Worm (Caenorhabditis elegans) whole organism, young adult: ENCODE results near the gene ceh-48.

Experiments
- B0019.2 ChIP-seq: fragments of 200-800 bp; sonication (Bioruptor generic); conservative IDR thresholded peaks from 2 replicates; pipeline ENCODE4 v1.3.6; 2022; ENCODE audit warnings: missing genetic modification reagents, missing genetic modification characterization, missing compliant biosample characterization
- C06A6.2 ChIP-seq: fragments of 200-800 bp; sonication (Bioruptor generic); conservative IDR thresholded peaks from 2 replicates; pipeline ENCODE4 v1.3.6; 2022; ENCODE audit warnings: missing genetic modification characterization, missing compliant biosample characterization
- F33H1.4 ChIP-seq: fragments of 200-800 bp; sonication (Bioruptor generic); IDR thresholded peaks from 2 replicates; pipeline ENCODE4 v1.3.6; 2022; ENCODE audit warnings: missing genetic modification reagents, missing genetic modification characterization, missing compliant biosample characterization
- F37B4.10 ChIP-seq: fragments of 200-800 bp; sonication (Bioruptor generic); IDR thresholded peaks from 2 replicates; pipeline ENCODE4 v1.3.6; 2022; ENCODE audit warnings: missing genetic modification characterization, missing compliant biosample characterization
- F39B2.1 ChIP-seq: fragments of 200-800 bp; sonication (Bioruptor generic); IDR thresholded peaks from 2 replicates; pipeline ENCODE4 v1.3.6; 2022; ENCODE audit warnings: missing genetic modification reagents, missing genetic modification characterization, missing compliant biosample characterization
- F55B11.4 ChIP-seq: sonication (generic microtip); optimal IDR thresholded peaks from 2 replicates; lab custom pipeline; 2016; ENCODE audit warnings: missing compliant biosample characterization, missing genetic modification characterization, borderline replicate concordance; ENCODE audit not compliant: insufficient read depth
- F57A8.1 ChIP-seq: fragments of 200-800 bp; sonication (Bioruptor generic); optimal IDR thresholded peaks from 2 replicates; lab custom pipeline; 2018; ENCODE audit warnings: mild to moderate bottlenecking, missing genetic modification characterization, moderate library complexity, missing compliant biosample characterization
- F57C9.4 ChIP-seq: sonication (generic microtip); optimal IDR thresholded peaks from 2 replicates; lab custom pipeline; 2017; ENCODE audit warnings: mild to moderate bottlenecking, missing genetic modification characterization, missing compliant biosample characterization
- K12H6.12 ChIP-seq: fragments of 200-800 bp; sonication (Bioruptor generic); optimal IDR thresholded peaks from 2 replicates; lab custom pipeline; 2018; ENCODE audit warnings: mild to moderate bottlenecking, missing genetic modification characterization, missing compliant biosample characterization
- T07F8.4 ChIP-seq: sonication (generic microtip); optimal IDR thresholded peaks from 2 replicates; lab custom pipeline; 2016; ENCODE audit warnings: mild to moderate bottlenecking, missing genetic modification characterization, moderate library complexity, missing compliant biosample characterization
- Y53F4B.3 ChIP-seq: fragments of 200-800 bp; sonication (Bioruptor generic); IDR thresholded peaks from 2 replicates; pipeline ENCODE4 v1.3.6; 2022; ENCODE audit warnings: missing genetic modification reagents, missing genetic modification characterization, missing compliant biosample characterization
- akir-1 ChIP-seq: fragments of 200-800 bp; sonication (Bioruptor generic); optimal IDR thresholded peaks from 2 replicates; lab custom pipeline; 2018; ENCODE audit warnings: mild to moderate bottlenecking, missing genetic modification characterization, moderate library complexity, missing compliant biosample characterization
- athp-1 ChIP-seq: sonication (generic microtip); optimal IDR thresholded peaks from 2 replicates; lab custom pipeline; 2017; ENCODE audit warnings: mild to moderate bottlenecking, missing genetic modification characterization, missing compliant biosample characterization
- attf-3 ChIP-seq: fragments of 200-800 bp; sonication (Bioruptor generic); conservative IDR thresholded peaks from 2 replicates; pipeline ENCODE4 v1.3.6; 2022; ENCODE audit warnings: missing genetic modification reagents, missing genetic modification characterization, missing compliant biosample characterization
- attf-6 ChIP-seq: fragments of 200-800 bp; sonication (Bioruptor generic); IDR thresholded peaks from 2 replicates; pipeline ENCODE4 v1.3.6; 2022; ENCODE audit warnings: missing genetic modification reagents, missing genetic modification characterization, missing compliant biosample characterization
- cebp-2 ChIP-seq: fragments of 200-800 bp; sonication (Bioruptor generic); IDR thresholded peaks from 2 replicates; pipeline ENCODE4 v1.3.6; 2022; ENCODE audit warnings: missing genetic modification characterization, missing compliant biosample characterization
- ceh-100 ChIP-seq: fragments of 200-800 bp; sonication (Bioruptor generic); IDR thresholded peaks from 2 replicates; pipeline ENCODE4 v1.3.6; 2022; ENCODE audit warnings: missing genetic modification reagents, missing genetic modification characterization, missing compliant biosample characterization
- ceh-58 ChIP-seq: fragments of 200-800 bp; sonication (Bioruptor generic); IDR thresholded peaks from 2 replicates; pipeline ENCODE4 v1.3.6; 2022; ENCODE audit warnings: missing genetic modification characterization, missing compliant biosample characterization
- ceh-79 ChIP-seq: sonication (generic microtip); optimal IDR thresholded peaks from 2 replicates; lab custom pipeline; 2017; ENCODE audit warnings: mild to moderate bottlenecking, missing genetic modification characterization, missing compliant biosample characterization
- ceh-91 ChIP-seq: fragments of 200-800 bp; sonication (Bioruptor generic); IDR thresholded peaks from 2 replicates; pipeline ENCODE4 v1.3.6; 2022; ENCODE audit warnings: missing genetic modification reagents, missing genetic modification characterization, missing compliant biosample characterization
- dpl-1 ChIP-seq: fragments of 150-350 bp; optimal IDR thresholded peaks from 2 replicates; lab custom pipeline; 2014; ENCODE audit warnings: missing biosample characterization, missing genetic modification reagents, missing genetic modification characterization
- ekl-4 ChIP-seq: fragments of 200-800 bp; sonication (Bioruptor generic); IDR thresholded peaks from 2 replicates; pipeline ENCODE4 v1.3.6; 2022; ENCODE audit warnings: missing genetic modification reagents, missing genetic modification characterization, missing compliant biosample characterization
- hmg-20 ChIP-seq: fragments of 200-800 bp; sonication (Bioruptor generic); IDR thresholded peaks from 2 replicates; pipeline ENCODE4 v1.3.6; 2022; ENCODE audit warnings: missing genetic modification reagents, missing genetic modification characterization, missing compliant biosample characterization
- hrde-1 ChIP-seq: sonication (generic microtip); optimal IDR thresholded peaks from 2 replicates; lab custom pipeline; 2016; ENCODE audit warnings: missing genetic modification characterization, mild to moderate bottlenecking, missing compliant biosample characterization, moderate library complexity, missing genotype, missing genetic modification reagents, borderline replicate concordance
- hsf-1 ChIP-seq: fragments of 200-800 bp; sonication (Bioruptor generic); IDR thresholded peaks from 2 replicates; pipeline ENCODE4 v1.3.6; 2022; ENCODE audit warnings: missing genetic modification reagents, missing genetic modification characterization, missing compliant biosample characterization
- lag-1 ChIP-seq: fragments of 200-800 bp; sonication (Bioruptor generic); IDR thresholded peaks from 2 replicates; pipeline ENCODE4 v1.3.6; 2022; ENCODE audit warnings: missing genetic modification reagents, missing genetic modification characterization, missing compliant biosample characterization
- let-607 ChIP-seq, 2 experiments: fragments of 200-800 bp in 1 of 2; sonication (Bioruptor generic) in 1 of 2; sonication (generic microtip) in 1 of 2; optimal IDR thresholded peaks; 2 replicates each; lab custom pipeline; 2016 to 2018; ENCODE audit warnings: mild to moderate bottlenecking in 2 of 2, missing compliant biosample characterization in 2 of 2, missing genetic modification characterization in 2 of 2, moderate library complexity in 2 of 2, missing genotype in 1 of 2
- lin-40 ChIP-seq: sonication (generic microtip); optimal IDR thresholded peaks from 2 replicates; lab custom pipeline; 2016; ENCODE audit warnings: missing genetic modification characterization, mild to moderate bottlenecking, missing compliant biosample characterization, missing genotype, missing genetic modification reagents
- madf-10 ChIP-seq: sonication (generic microtip); optimal IDR thresholded peaks from 2 replicates; lab custom pipeline; 2016; ENCODE audit warnings: mild to moderate bottlenecking, missing genetic modification characterization, missing compliant biosample characterization
- mel-28 ChIP-seq: sonication (generic microtip); optimal IDR thresholded peaks from 2 replicates; lab custom pipeline; 2016; ENCODE audit warnings: borderline replicate concordance, mild to moderate bottlenecking, missing genetic modification characterization, missing compliant biosample characterization
- nfya-1 ChIP-seq: sonication (generic microtip); optimal IDR thresholded peaks from 2 replicates; lab custom pipeline; 2017; ENCODE audit warnings: antibody characterized with exemption, missing compliant biosample characterization, missing genetic modification characterization, borderline replicate concordance; ENCODE audit not compliant: insufficient read depth
- nhr-120 ChIP-seq: fragments of 200-800 bp; sonication (Bioruptor generic); IDR thresholded peaks from 2 replicates; pipeline ENCODE4 v1.3.6; 2022; ENCODE audit warnings: missing genetic modification characterization, missing compliant biosample characterization
- nhr-27 ChIP-seq: fragments of 200-800 bp; sonication (Bioruptor generic); optimal IDR thresholded peaks from 2 replicates; lab custom pipeline; 2018; ENCODE audit warnings: mild to moderate bottlenecking, missing genetic modification characterization, moderate library complexity, missing compliant biosample characterization
- nhr-90 ChIP-seq: sonication (generic microtip); optimal IDR thresholded peaks from 2 replicates; lab custom pipeline; 2016; ENCODE audit warnings: missing genotype, mild to moderate bottlenecking, missing genetic modification characterization, missing compliant biosample characterization
- pha-4 ChIP-seq: fragments of 150-350 bp; sonication (generic microtip); optimal IDR thresholded peaks from 2 replicates; lab custom pipeline; 2014; ENCODE audit warnings: missing biosample characterization, missing genetic modification reagents, missing genetic modification characterization
- rec-8 ChIP-seq, 2 experiments: sonication (generic microtip); optimal IDR thresholded peaks; 2 replicates each; lab custom pipeline; 2016; ENCODE audit warnings: mild to moderate bottlenecking in 2 of 2, missing genetic modification characterization in 2 of 2, missing genetic modification reagents in 2 of 2, missing genotype in 2 of 2, missing biosample characterization in 1 of 2, missing compliant biosample characterization in 1 of 2, moderate library complexity in 1 of 2
- repo-1 ChIP-seq: sonication (generic microtip); optimal IDR thresholded peaks from 2 replicates; lab custom pipeline; 2017; ENCODE audit warnings: mild to moderate bottlenecking, missing genetic modification characterization, missing compliant biosample characterization
- sdz-38 ChIP-seq: sonication (generic microtip); optimal IDR thresholded peaks from 2 replicates; lab custom pipeline; 2016; ENCODE audit warnings: missing genotype, missing genetic modification characterization, missing compliant biosample characterization
- sea-2 ChIP-seq: fragments of 200-800 bp; sonication (Bioruptor generic); IDR thresholded peaks from 2 replicates; pipeline ENCODE4 v1.3.6; 2022; ENCODE audit warnings: missing genetic modification characterization, missing compliant biosample characterization
- snpc-4 ChIP-seq, 5 experiments: fragments of 150-350 bp in 1 of 5; sonication (generic microtip) in 4 of 5; optimal IDR thresholded peaks; 2 replicates each; lab custom pipeline; 2014 to 2018; ENCODE audit warnings: missing genetic modification characterization in 5 of 5, missing biosample characterization in 3 of 5, antibody characterized with exemption in 2 of 5, mild to moderate bottlenecking in 2 of 5, missing compliant biosample characterization in 2 of 5, missing genotype in 2 of 5, moderate library complexity in 2 of 5, missing genetic modification reagents in 1 of 5
- tbp1 ChIP-seq: fragments of 200-800 bp; sonication (Bioruptor generic); optimal IDR thresholded peaks from 2 replicates; lab custom pipeline; 2018; ENCODE audit warnings: mild to moderate bottlenecking, missing genetic modification characterization, missing compliant biosample characterization
- unc-62 ChIP-seq: fragments of 150-350 bp; optimal IDR thresholded peaks from 2 replicates; lab custom pipeline; 2014; ENCODE audit warnings: missing biosample characterization, missing genetic modification reagents, missing genetic modification characterization
- xnd-1 ChIP-seq: sonication (generic microtip); optimal IDR thresholded peaks from 2 replicates; lab custom pipeline; 2016; ENCODE audit warnings: missing genotype, missing genetic modification reagents, missing genetic modification characterization, missing compliant biosample characterization
- zim-3 ChIP-seq: sonication (generic microtip); optimal IDR thresholded peaks from 2 replicates; lab custom pipeline; 2017; ENCODE audit warnings: mild to moderate bottlenecking, missing genetic modification characterization, moderate library complexity, missing compliant biosample characterization
- ztf-28 ChIP-seq: fragments of 200-800 bp; sonication (Bioruptor generic); IDR thresholded peaks from 2 replicates; pipeline ENCODE4 v1.3.6; 2022; ENCODE audit warnings: missing genetic modification reagents, missing genetic modification characterization, missing compliant biosample characterization

The ceh-48 gene

DNA sequence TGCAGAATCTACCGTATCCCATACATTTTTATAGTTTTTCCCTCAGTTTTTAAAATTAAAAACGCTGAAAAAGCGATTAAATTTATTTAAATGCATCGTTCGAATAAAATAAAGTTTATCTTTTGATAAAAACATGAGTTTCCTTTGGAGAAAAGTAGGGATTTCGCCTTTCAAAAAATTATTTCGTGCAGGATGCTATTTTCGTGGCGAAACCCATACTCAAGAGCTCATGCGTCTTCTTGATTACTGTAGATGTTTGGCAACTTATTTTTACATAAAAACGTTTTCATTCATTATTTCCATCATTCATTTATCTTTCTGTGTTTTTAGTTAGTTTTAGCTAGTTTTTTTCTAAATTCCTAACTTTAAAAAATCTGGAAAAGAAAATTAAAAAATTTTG, 22.0 kb upstream of the ceh-48 start (continued):
- no peak for TF ChIP-seq sea-2 (GFP tag; lab: Robert Waterston, UW)
- no peak for TF ChIP-seq nhr-120
- peak; percentile 60 for TF ChIP-seq snpc-4 (GFP tag; optimal IDR thresholded peaks at IDR 0.05; lab: Kevin White, UChicago)
- peak in 2 of 4 experiments; percentile 61 to 65 for TF ChIP-seq snpc-4 (tag; optimal IDR thresholded peaks at IDR 0.05; lab: Kevin White, UChicago)
- TF ChIP-seq mel-28 (tag; lab: Kevin White, UChicago), result no peak
- TF ChIP-seq F33H1.4, result peak; percentile 83
- TF ChIP-seq K12H6.12, result no peak
- no peak for TF ChIP-seq C06A6.2 (GFP tag; lab: Robert Waterston, UW)
- TF ChIP-seq repo-1, result no peak
- TF ChIP-seq ztf-28 (GFP tag; lab: Robert Waterston, UW), result no peak
- TF ChIP-seq dpl-1, result no peak
- TF ChIP-seq lag-1 (GFP tag; lab: Robert Waterston, UW), result no peak
- TF ChIP-seq nhr-90 (tag; lab: Kevin White, UChicago), result no peak
- no peak for TF ChIP-seq ceh-58 (GFP tag; lab: Robert Waterston, UW)
- no peak for TF ChIP-seq F37B4.10 (GFP tag; lab: Robert Waterston, UW)
- TF ChIP-seq rec-8 (tag; optimal IDR thresholded peaks at IDR 0.05; lab: Kevin White, UChicago), result no peak
- peak; percentile 32 for TF ChIP-seq tbp1 (GFP tag; lab: Kevin White, UChicago)
- TF ChIP-seq Y53F4B.3 (GFP tag; lab: Robert Waterston, UW), result no peak

DNA sequence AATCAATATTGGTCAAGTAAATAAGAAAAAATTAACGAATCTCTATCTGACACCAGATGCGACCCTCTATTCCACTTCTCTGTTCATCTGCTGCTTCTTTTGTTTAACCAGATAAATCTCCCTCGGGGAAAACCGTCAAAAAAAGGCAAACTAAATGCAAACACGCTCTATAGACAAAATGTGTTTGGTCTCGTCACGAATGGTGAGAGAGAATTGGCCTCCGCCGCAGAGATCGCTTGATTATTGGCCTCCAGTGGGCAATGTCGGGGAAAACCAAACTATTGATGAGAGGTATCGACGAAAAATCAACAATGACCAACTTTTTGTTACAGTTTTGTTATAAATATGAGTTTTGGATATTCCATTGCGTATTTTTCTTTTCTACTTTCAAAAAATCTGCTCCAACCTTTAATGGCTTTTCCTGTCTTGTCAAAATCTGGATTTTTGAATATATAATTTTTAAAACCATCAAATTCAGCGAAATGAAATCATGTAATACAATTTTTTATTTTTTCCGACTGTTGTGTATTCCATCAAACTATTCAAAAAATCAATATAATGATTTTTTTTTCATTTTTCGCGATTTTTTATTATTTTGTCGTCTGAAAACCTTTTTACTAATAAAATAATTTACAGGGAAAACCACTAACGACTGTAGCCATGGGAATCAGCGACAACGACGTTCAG, 21.3 kb upstream of the ceh-48 start, which contains the start of the genes C17H12.2 and vha-8:
C17H12.2 (minus strand) TSS at position 51 of the 687 bp plus-strand sequence.
vha-8 (plus strand) TSS at position 637 of the 687 bp plus-strand sequence.
- TF ChIP-seq B0019.2 (no peak), attf-3 (GFP tag; lab: Robert Waterston, UW) (0 out of 2 replicates have a peak, but pooled peaks have one; percentile 42), lin-40 (tag; lab: Kevin White, UChicago) (peak; percentile 88), madf-10 (peak; percentile 76), nfya-1 (no peak), athp-1 (tag; lab: Kevin White, UChicago) (peak; percentile 44), F57A8.1 (no peak), nhr-27 (tag; lab: Kevin White, UChicago) (no peak), akir-1 (GFP tag; lab: Kevin White, UChicago) (peak; percentile 7), ceh-91 (GFP tag; lab: Robert Waterston, UW) (peak; percentile 45), attf-6 (GFP tag; lab: Robert Waterston, UW) (no peak), ceh-100 (GFP tag; lab: Robert Waterston, UW) (0 out of 2 replicates have a peak, but pooled peaks have one; percentile 21), Y53F4B.3 (GFP tag; lab: Robert Waterston, UW) (no peak), F55B11.4 (tag; lab: Kevin White, UChicago) (no peak), F57C9.4 (tag; lab: Kevin White, UChicago) (no peak), xnd-1 (tag; lab: Kevin White, UChicago) (no peak), let-607 (tag; optimal IDR thresholded peaks at IDR 0.05; lab: Kevin White, UChicago) (peak in 1 of 2 experiments; percentile 19), sdz-38 (tag; lab: Kevin White, UChicago) (no peak), repo-1 (peak; percentile 32), ekl-4 (GFP tag; lab: Robert Waterston, UW) (peak; percentile 82), hrde-1 (tag; lab: Kevin White, UChicago) (no peak), hmg-20 (GFP tag; lab: Robert Waterston, UW) (no peak), unc-62 (GFP tag; lab: Kevin White, UChicago) (peak; percentile 34), hsf-1 (GFP tag; lab: Robert Waterston, UW) (no peak), cebp-2 (0 out of 2 replicates have a peak, but pooled peaks have one; percentile 10), zim-3 (tag; lab: Kevin White, UChicago) (no peak), nhr-120 (no peak), pha-4 (peak; percentile 67), K12H6.12 (peak; percentile 83), T07F8.4 (tag; lab: Kevin White, UChicago) (no peak), sea-2 (GFP tag; lab: Robert Waterston, UW) (no peak), ceh-79 (no peak), F39B2.1 (GFP tag; lab: Robert Waterston, UW) (no peak)
